Worm (Caenorhabditis elegans): ENCODE results near the gene let-92.

- no peak for TF ChIP-seq dao-5 (tag; optimal IDR thresholded peaks at IDR 0.05)
- TF ChIP-seq W03F9.2 (tag; optimal IDR thresholded peaks at IDR 0.05) = no peak
These were observed 34.3 kb downstream of the let-92 start for ce11 chrIV:11892545-11892944.
